Worm (Caenorhabditis elegans) whole organism, early embryonic: ENCODE results near the gene W07G4.5.

Source experiments
- B0310.2 ChIP-seq: sonication (generic microtip); optimal IDR thresholded peaks from 2 replicates; lab custom pipeline; 2016; ENCODE audit warnings: mild to moderate bottlenecking, missing genetic modification characterization, missing compliant biosample characterization
- F13C5.2 ChIP-seq: sonication (generic microtip); optimal IDR thresholded peaks from 2 replicates; lab custom pipeline; 2017; ENCODE audit warnings: mild to moderate bottlenecking, missing genetic modification characterization, inconsistent platforms, missing compliant biosample characterization
- aly-1 ChIP-seq: sonication (generic microtip); optimal IDR thresholded peaks from 2 replicates; lab custom pipeline; 2016; ENCODE audit warnings: missing genetic modification characterization, missing compliant biosample characterization
- ama-1 ChIP-seq: fragments of 150-350 bp; optimal IDR thresholded peaks from 2 replicates; lab custom pipeline; 2014
- ceh-13 ChIP-seq: fragments of 200-800 bp; sonication (Bioruptor generic); optimal IDR thresholded peaks from 2 replicates; lab custom pipeline; 2018; ENCODE audit warnings: mild to moderate bottlenecking, missing genetic modification characterization, missing compliant biosample characterization
- ceh-36 ChIP-seq: sonication (generic microtip); optimal IDR thresholded peaks from 2 replicates; lab custom pipeline; 2016; ENCODE audit warnings: missing genetic modification characterization, inconsistent platforms, missing compliant biosample characterization
- ets-7 ChIP-seq: sonication (generic microtip); optimal IDR thresholded peaks from 2 replicates; lab custom pipeline; 2016; ENCODE audit warnings: missing genotype, missing genetic modification characterization, missing compliant biosample characterization
- flt-1 ChIP-seq: fragments of 200-800 bp; sonication (Bioruptor generic); IDR thresholded peaks from 2 replicates; pipeline ENCODE4 v1.3.6; 2022; ENCODE audit warnings: missing genetic modification characterization, missing compliant biosample characterization
- hmbx-1 ChIP-seq: sonication (generic microtip); optimal IDR thresholded peaks from 2 replicates; lab custom pipeline; 2016; ENCODE audit warnings: mild to moderate bottlenecking, missing genetic modification characterization, missing compliant biosample characterization
- hmg-4 ChIP-seq: fragments of 200-800 bp; sonication (Bioruptor generic); optimal IDR thresholded peaks from 2 replicates; lab custom pipeline; 2018; ENCODE audit warnings: mild to moderate bottlenecking, missing genetic modification characterization, missing compliant biosample characterization
- hnd-1 ChIP-seq: sonication (generic microtip); optimal IDR thresholded peaks from 2 replicates; lab custom pipeline; 2016; ENCODE audit warnings: missing genetic modification characterization, missing compliant biosample characterization
- pes-1 ChIP-seq: fragments of 200-800 bp; sonication (Bioruptor generic); IDR thresholded peaks from 2 replicates; pipeline ENCODE4 v1.3.6; 2022; ENCODE audit warnings: missing genetic modification reagents, missing genetic modification characterization, missing compliant biosample characterization
- scrt-1 ChIP-seq: fragments of 200-800 bp; sonication (Bioruptor generic); IDR thresholded peaks from 2 replicates; pipeline ENCODE4 v1.3.6; 2022; ENCODE audit warnings: missing genetic modification characterization, missing compliant biosample characterization
- sea-1 ChIP-seq: fragments of 200-800 bp; sonication (Bioruptor generic); conservative IDR thresholded peaks from 2 replicates; pipeline ENCODE4 v1.3.6; 2022; ENCODE audit warnings: missing genetic modification characterization, missing compliant biosample characterization
- tbx-11 ChIP-seq: fragments of 200-800 bp; sonication (Bioruptor generic); IDR thresholded peaks from 2 replicates; pipeline ENCODE4 v1.3.6; 2022; ENCODE audit warnings: missing genetic modification characterization, missing compliant biosample characterization
- tbx-37 ChIP-seq: fragments of 200-800 bp; sonication (Bioruptor generic); conservative IDR thresholded peaks from 2 replicates; pipeline ENCODE4 v1.3.6; 2022; ENCODE audit warnings: missing genetic modification reagents, missing genetic modification characterization, missing compliant biosample characterization
- tra-4 ChIP-seq: sonication (generic microtip); optimal IDR thresholded peaks from 2 replicates; lab custom pipeline; 2017; ENCODE audit warnings: missing genetic modification characterization, missing compliant biosample characterization

Gene W07G4.5

ce11 chrV:13020014-13020413 is 27.8 kb upstream of the W07G4.5 start:
- TF ChIP-seq tra-4 (tag; lab: Kevin White, UChicago) (no peak), B0310.2 (tag; lab: Kevin White, UChicago) (no peak), sea-1 (no peak), aly-1 (tag; lab: Kevin White, UChicago) (no peak), F13C5.2 (tag; lab: Kevin White, UChicago) (no peak), hmbx-1 (tag; lab: Kevin White, UChicago) (no peak), pes-1 (no peak), hnd-1 (tag; lab: Kevin White, UChicago) (no peak), ets-7 (no peak), scrt-1 (GFP tag; lab: Robert Waterston, UW) (no peak), ceh-13 (GFP tag; lab: Kevin White, UChicago) (no peak), tbx-37 (GFP tag; lab: Robert Waterston, UW) (no peak), hmg-4 (GFP tag; lab: Kevin White, UChicago) (no peak), tbx-11 (GFP tag; lab: Robert Waterston, UW) (no peak)

ce11 chrV:13020638-13021037 is 27.1 kb upstream of the W07G4.5 start:
- TF ChIP-seq tra-4 (tag; lab: Kevin White, UChicago): no peak
- TF ChIP-seq tbx-37 (GFP tag; lab: Robert Waterston, UW): no peak
- TF ChIP-seq pes-1: no peak
- TF ChIP-seq B0310.2 (tag; lab: Kevin White, UChicago): no peak
- no peak for TF ChIP-seq ceh-36 (tag; lab: Kevin White, UChicago)
- TF ChIP-seq F13C5.2 (tag; lab: Kevin White, UChicago): no peak
- TF ChIP-seq flt-1 (GFP tag; lab: Robert Waterston, UW): no peak
- no peak for TF ChIP-seq hnd-1 (tag; lab: Kevin White, UChicago)
- no peak for TF ChIP-seq hmg-4 (GFP tag; lab: Kevin White, UChicago)
- TF ChIP-seq ama-1 (lab: Kevin White, UChicago): no peak
- no peak for TF ChIP-seq hmbx-1 (tag; lab: Kevin White, UChicago)
- TF ChIP-seq sea-1: no peak
- TF ChIP-seq tbx-11 (GFP tag; lab: Robert Waterston, UW): no peak
- no peak for TF ChIP-seq ets-7
- TF ChIP-seq aly-1 (tag; lab: Kevin White, UChicago): no peak
- TF ChIP-seq scrt-1 (GFP tag; lab: Robert Waterston, UW): no peak
- no peak for TF ChIP-seq ceh-13 (GFP tag; lab: Kevin White, UChicago)

- TF ChIP-seq pes-1 (no peak), tbx-37 (GFP tag; lab: Robert Waterston, UW) (no peak)
Measured at ce11 chrV:13021540-13021939, 26.2 kb upstream of the W07G4.5 start.

ce11 chrV:13022265-13022664 is 25.5 kb upstream of the W07G4.5 start:
- TF ChIP-seq ceh-36 (tag; lab: Kevin White, UChicago) (no peak), flt-1 (GFP tag; lab: Robert Waterston, UW) (no peak), ets-7 (no peak), tbx-11 (GFP tag; lab: Robert Waterston, UW) (no peak), ceh-13 (GFP tag; lab: Kevin White, UChicago) (no peak), F13C5.2 (tag; lab: Kevin White, UChicago) (no peak), tra-4 (tag; lab: Kevin White, UChicago) (no peak)

- no peak for TF ChIP-seq B0310.2 (tag; lab: Kevin White, UChicago)
- TF ChIP-seq ceh-36 (tag; lab: Kevin White, UChicago): no peak
- TF ChIP-seq ceh-13 (GFP tag; lab: Kevin White, UChicago): no peak
- TF ChIP-seq aly-1 (tag; lab: Kevin White, UChicago): no peak
- no peak for TF ChIP-seq F13C5.2 (tag; lab: Kevin White, UChicago)
- no peak for TF ChIP-seq tra-4 (tag; lab: Kevin White, UChicago)
- no peak for TF ChIP-seq sea-1
- no peak for TF ChIP-seq hnd-1 (tag; lab: Kevin White, UChicago)
- no peak for TF ChIP-seq hmg-4 (GFP tag; lab: Kevin White, UChicago)
- no peak for TF ChIP-seq scrt-1 (GFP tag; lab: Robert Waterston, UW)
- no peak for TF ChIP-seq pes-1
- TF ChIP-seq ama-1 (lab: Kevin White, UChicago): no peak
- no peak for TF ChIP-seq tbx-37 (GFP tag; lab: Robert Waterston, UW)
- no peak for TF ChIP-seq tbx-11 (GFP tag; lab: Robert Waterston, UW)
Measured at ce11 chrV:13024499-13024898, 23.3 kb upstream of the W07G4.5 start.

ce11 chrV:13025283-13025682 is 22.5 kb upstream of the W07G4.5 start:
- TF ChIP-seq hmbx-1 (tag; lab: Kevin White, UChicago) (no peak), tra-4 (tag; lab: Kevin White, UChicago) (no peak)

- TF ChIP-seq flt-1 (GFP tag; lab: Robert Waterston, UW): no peak
- TF ChIP-seq hmbx-1 (tag; lab: Kevin White, UChicago): no peak
- no peak for TF ChIP-seq hmg-4 (GFP tag; lab: Kevin White, UChicago)
- no peak for TF ChIP-seq ama-1 (lab: Kevin White, UChicago)
- no peak for TF ChIP-seq ceh-13 (GFP tag; lab: Kevin White, UChicago)
- TF ChIP-seq pes-1: no peak
- no peak for TF ChIP-seq ets-7
- no peak for TF ChIP-seq tbx-11 (GFP tag; lab: Robert Waterston, UW)
- TF ChIP-seq B0310.2 (tag; lab: Kevin White, UChicago): no peak
- TF ChIP-seq scrt-1 (GFP tag; lab: Robert Waterston, UW): no peak
- no peak for TF ChIP-seq sea-1
- no peak for TF ChIP-seq ceh-36 (tag; lab: Kevin White, UChicago)
- TF ChIP-seq tbx-37 (GFP tag; lab: Robert Waterston, UW): no peak
- TF ChIP-seq hnd-1 (tag; lab: Kevin White, UChicago): no peak
- no peak for TF ChIP-seq F13C5.2 (tag; lab: Kevin White, UChicago)
- TF ChIP-seq aly-1 (tag; lab: Kevin White, UChicago): no peak
- no peak for TF ChIP-seq tra-4 (tag; lab: Kevin White, UChicago)
Measured at ce11 chrV:13026631-13027299, 21.0 kb upstream of the W07G4.5 start.
